Fruit fly (Drosophila melanogaster) whole organism, embryonic: ENCODE measurements around the gene Uba2.

ENCODE experiments used
- B-H2 ChIP-seq: fragments of 200-800 bp; sonication (Bioruptor generic); optimal IDR thresholded peaks from 2 replicates; lab custom pipeline; 2018; ENCODE audit warnings: missing biosample characterization, mild to moderate bottlenecking, missing genetic modification characterization
- CG1024 ChIP-seq: fragments of 200-800 bp; sonication (Bioruptor generic); IDR thresholded peaks from 2 replicates; pipeline ENCODE4 v1.3.6; 2022; ENCODE audit warnings: missing biosample characterization, missing genetic modification characterization
- CG10543 ChIP-seq: fragments of 200-800 bp; sonication (Bioruptor generic); optimal IDR thresholded peaks from 3 replicates; lab custom pipeline; 2017; ENCODE audit warnings: missing biosample characterization, mild to moderate bottlenecking, missing genetic modification characterization, moderate library complexity
- CG10979 ChIP-seq: fragments of 200-800 bp; sonication (Bioruptor generic); optimal IDR thresholded peaks from 2 replicates; lab custom pipeline; 2018; ENCODE audit warnings: missing biosample characterization, mild to moderate bottlenecking, missing genetic modification characterization, moderate library complexity
- CG11696 ChIP-seq: fragments of 200-800 bp; sonication (Bioruptor generic); IDR thresholded peaks from 2 replicates; pipeline ENCODE4 v1.3.6; 2022; ENCODE audit warnings: missing biosample characterization, missing genetic modification characterization
- CG12155 ChIP-seq: fragments of 200-800 bp; sonication (Bioruptor generic); optimal IDR thresholded peaks from 3 replicates; lab custom pipeline; 2016; ENCODE audit warnings: missing biosample characterization, missing genetic modification characterization
- CG12659 ChIP-seq: fragments of 200-800 bp; sonication (Bioruptor generic); optimal IDR thresholded peaks from 3 replicates; lab custom pipeline; 2017; ENCODE audit warnings: mild to moderate bottlenecking, missing biosample characterization, missing genetic modification reagents, missing genetic modification characterization
- CG14050 ChIP-seq: fragments of 200-800 bp; sonication (Bioruptor generic); IDR thresholded peaks from 3 replicates; pipeline ENCODE4 v1.3.6; 2022; ENCODE audit warnings: missing biosample characterization, missing genetic modification characterization
- CG15479 ChIP-seq: fragments of 200-800 bp; sonication (Bioruptor generic); optimal IDR thresholded peaks from 3 replicates; lab custom pipeline; 2019; ENCODE audit warnings: missing biosample characterization, mild to moderate bottlenecking, missing genetic modification characterization, moderate library complexity
- CG15514 ChIP-seq: fragments of 200-800 bp; sonication (Bioruptor generic); optimal IDR thresholded peaks from 3 replicates; lab custom pipeline; 2017; ENCODE audit warnings: missing biosample characterization, missing genetic modification characterization, mild to moderate bottlenecking, moderate library complexity, missing genetic modification reagents
- CG15696 ChIP-seq: fragments of 200-800 bp; sonication (Bioruptor generic); optimal IDR thresholded peaks from 2 replicates; lab custom pipeline; 2019; ENCODE audit warnings: missing biosample characterization, mild to moderate bottlenecking, missing genetic modification characterization, moderate library complexity
- CG1832 ChIP-seq: fragments of 200-800 bp; sonication (Bioruptor generic); optimal IDR thresholded peaks from 2 replicates; lab custom pipeline; 2017; ENCODE audit warnings: missing biosample characterization, mild to moderate bottlenecking, missing genetic modification characterization, inconsistent platforms
- CG32532 ChIP-seq: fragments of 200-800 bp; sonication (Bioruptor generic); IDR thresholded peaks from 2 replicates; pipeline ENCODE4 v1.3.6; 2022; ENCODE audit warnings: missing biosample characterization, missing genetic modification characterization
- CG4282 ChIP-seq: fragments of 200-800 bp; sonication (Bioruptor generic); optimal IDR thresholded peaks from 2 replicates; lab custom pipeline; 2016; ENCODE audit warnings: missing biosample characterization, missing genetic modification characterization
- CG4730 ChIP-seq: fragments of 200-800 bp; sonication (Bioruptor generic); IDR thresholded peaks from 2 replicates; pipeline ENCODE4 v1.3.6; 2022; ENCODE audit warnings: missing biosample characterization, missing genetic modification characterization
- CG4820 ChIP-seq: fragments of 200-800 bp; sonication (Bioruptor generic); optimal IDR thresholded peaks from 3 replicates; lab custom pipeline; 2016; ENCODE audit warnings: missing biosample characterization, missing genetic modification characterization
- CG6254 ChIP-seq: fragments of 200-800 bp; sonication (Bioruptor generic); optimal IDR thresholded peaks from 3 replicates; lab custom pipeline; 2017; ENCODE audit warnings: mild to moderate bottlenecking, missing biosample characterization, missing genetic modification reagents, missing genetic modification characterization
- CG6272 ChIP-seq: fragments of 200-800 bp; sonication (Bioruptor generic); IDR thresholded peaks from 2 replicates; pipeline ENCODE4 v1.3.6; 2022; ENCODE audit warnings: missing biosample characterization, missing genetic modification characterization
- CG8765 ChIP-seq: fragments of 200-800 bp; sonication (Bioruptor generic); IDR thresholded peaks from 2 replicates; pipeline ENCODE4 v1.3.6; 2022; ENCODE audit warnings: missing biosample characterization, missing genetic modification characterization
- Dfd ChIP-seq, 2 experiments: fragments of >200 bp; optimal IDR thresholded peaks; 2 replicates each; lab custom pipeline; 2017; ENCODE audit warnings: missing biosample characterization in 2 of 2, missing genetic modification characterization in 2 of 2
- E2f2 ChIP-seq: fragments of 200-800 bp; sonication (Bioruptor generic); IDR thresholded peaks from 2 replicates; pipeline ENCODE4 v1.3.6; 2022; ENCODE audit warnings: missing biosample characterization, missing genetic modification characterization
- HHEX ChIP-seq: fragments of 200-800 bp; sonication (Bioruptor generic); optimal IDR thresholded peaks from 3 replicates; lab custom pipeline; 2017; ENCODE audit warnings: missing biosample characterization, mild to moderate bottlenecking, missing genetic modification characterization, missing genetic modification reagents
- HLH3B ChIP-seq: fragments of 200-800 bp; sonication (Bioruptor generic); IDR thresholded peaks from 2 replicates; pipeline ENCODE4 v1.3.6; 2022; ENCODE audit warnings: missing biosample characterization, missing genetic modification characterization
- Hey ChIP-seq: fragments of 200-800 bp; sonication (Bioruptor generic); optimal IDR thresholded peaks from 3 replicates; lab custom pipeline; 2018; ENCODE audit warnings: missing biosample characterization, mild to moderate bottlenecking, missing genetic modification characterization
- Mrtf ChIP-seq: fragments of 200-800 bp; sonication (Bioruptor generic); IDR thresholded peaks from 3 replicates; pipeline ENCODE4 v1.3.6; 2022; ENCODE audit warnings: missing biosample characterization, missing genetic modification characterization
- NFAT ChIP-seq: fragments of 200-800 bp; sonication (Bioruptor generic); IDR thresholded peaks from 2 replicates; pipeline ENCODE4 v1.3.6; 2022; ENCODE audit warnings: missing biosample characterization, missing genetic modification characterization
- Oaz ChIP-seq: fragments of 200-800 bp; sonication (Bioruptor generic); IDR thresholded peaks from 2 replicates; pipeline ENCODE4 v1.3.6; 2022; ENCODE audit warnings: missing biosample characterization, missing genetic modification characterization
- Ssrp ChIP-seq: fragments of 200-800 bp; sonication (Bioruptor generic); optimal IDR thresholded peaks from 2 replicates; lab custom pipeline; 2018; ENCODE audit warnings: missing biosample characterization, mild to moderate bottlenecking, missing genetic modification characterization, moderate library complexity
- Xbp1 ChIP-seq: fragments of 200-800 bp; sonication (Bioruptor generic); optimal IDR thresholded peaks from 3 replicates; lab custom pipeline; 2016; ENCODE audit warnings: missing biosample characterization, mild to moderate bottlenecking, missing genetic modification characterization
- YL-1 ChIP-seq: fragments of 200-800 bp; sonication (Bioruptor generic); optimal IDR thresholded peaks from 3 replicates; lab custom pipeline; 2017; ENCODE audit warnings: missing biosample characterization, mild to moderate bottlenecking, missing genetic modification characterization
- ab ChIP-seq: fragments of 200-800 bp; sonication (Bioruptor generic); optimal IDR thresholded peaks from 2 replicates; lab custom pipeline; 2016; ENCODE audit warnings: missing biosample characterization, missing genetic modification characterization
- bab2 ChIP-seq: fragments of 200-800 bp; sonication (Bioruptor generic); optimal IDR thresholded peaks from 2 replicates; lab custom pipeline; 2016; ENCODE audit warnings: missing biosample characterization, missing genetic modification characterization
- cato ChIP-seq: fragments of 200-800 bp; sonication (Bioruptor generic); optimal IDR thresholded peaks from 2 replicates; lab custom pipeline; 2016; ENCODE audit warnings: missing biosample characterization, missing genetic modification characterization, borderline replicate concordance
- chn ChIP-seq: fragments of 200-800 bp; sonication (Bioruptor generic); optimal IDR thresholded peaks from 2 replicates; lab custom pipeline; 2016; ENCODE audit warnings: missing biosample characterization, missing genetic modification characterization
- croc ChIP-seq: fragments of 200-800 bp; sonication (Bioruptor generic); conservative IDR thresholded peaks from 3 replicates; pipeline ENCODE4 v1.3.6; 2022; ENCODE audit warnings: missing biosample characterization, missing genetic modification characterization
- dm ChIP-seq: fragments of 200-800 bp; sonication (Bioruptor generic); optimal IDR thresholded peaks from 3 replicates; lab custom pipeline; 2016; ENCODE audit warnings: missing biosample characterization, missing genetic modification characterization
- emc ChIP-seq: fragments of 200-800 bp; sonication (Bioruptor generic); optimal IDR thresholded peaks from 2 replicates; lab custom pipeline; 2016; ENCODE audit warnings: missing biosample characterization, missing genetic modification characterization
- esg ChIP-seq: fragments of 200-800 bp; sonication (Bioruptor generic); conservative IDR thresholded peaks from 2 replicates; pipeline ENCODE4 v1.3.6; 2022; ENCODE audit warnings: missing biosample characterization, missing genetic modification characterization
- eyg ChIP-seq: fragments of 200-800 bp; sonication (Bioruptor generic); optimal IDR thresholded peaks from 3 replicates; lab custom pipeline; 2016; ENCODE audit warnings: missing biosample characterization, missing genetic modification characterization
- fd64A ChIP-seq: fragments of 200-800 bp; sonication (Bioruptor generic); optimal IDR thresholded peaks from 3 replicates; lab custom pipeline; 2018; ENCODE audit warnings: missing biosample characterization, mild to moderate bottlenecking, missing genetic modification characterization
- ftz-f1 ChIP-seq: fragments of 200-800 bp; sonication (Bioruptor generic); optimal IDR thresholded peaks from 2 replicates; lab custom pipeline; 2016; ENCODE audit warnings: missing biosample characterization, missing genetic modification characterization
- grau ChIP-seq: fragments of 200-800 bp; optimal IDR thresholded peaks from 3 replicates; lab custom pipeline; 2019; ENCODE audit warnings: missing biosample characterization, mild to moderate bottlenecking, missing genetic modification characterization, moderate library complexity
- mld ChIP-seq: fragments of 200-800 bp; sonication (Bioruptor generic); IDR thresholded peaks from 3 replicates; pipeline ENCODE4 v1.3.6; 2022; ENCODE audit warnings: missing biosample characterization, missing genetic modification characterization; ENCODE audit not compliant: partially characterized antibody
- oc ChIP-seq: fragments of 200-800 bp; sonication (Bioruptor generic); optimal IDR thresholded peaks from 2 replicates; lab custom pipeline; 2018; ENCODE audit warnings: missing biosample characterization, mild to moderate bottlenecking, missing genetic modification characterization, moderate library complexity
- pan ChIP-seq, 4 experiments: fragments of >200 bp in 3 of 4; fragments of 200-800 bp in 1 of 4; sonication (Bioruptor generic) in 1 of 4; optimal IDR thresholded peaks in 3 of 4; IDR thresholded peaks in 1 of 4; 2 replicates each; pipeline versions ENCODE4 v1.3.6 to Lab custom; 2017 to 2022; ENCODE audit warnings: missing biosample characterization in 2 of 4, missing genetic modification characterization in 2 of 4, mixed read lengths in 1 of 4
- slou ChIP-seq: fragments of 200-800 bp; sonication (Bioruptor generic); optimal IDR thresholded peaks from 3 replicates; lab custom pipeline; 2016; ENCODE audit warnings: missing biosample characterization, missing genetic modification characterization
- slp2 ChIP-seq: fragments of 200-800 bp; sonication (Bioruptor generic); optimal IDR thresholded peaks from 2 replicates; lab custom pipeline; 2016; ENCODE audit warnings: missing biosample characterization, missing genetic modification characterization
- stwl ChIP-seq: fragments of 200-800 bp; sonication (Bioruptor generic); optimal IDR thresholded peaks from 3 replicates; lab custom pipeline; 2018; ENCODE audit warnings: missing biosample characterization, mild to moderate bottlenecking, missing genetic modification characterization, moderate library complexity
- trh ChIP-seq: fragments of 200-800 bp; sonication (Bioruptor generic); optimal IDR thresholded peaks from 2 replicates; lab custom pipeline; 2016; ENCODE audit warnings: missing biosample characterization, missing genetic modification characterization
- unc-4 ChIP-seq: fragments of 200-800 bp; sonication (Bioruptor generic); IDR thresholded peaks from 2 replicates; pipeline ENCODE4 v1.3.6; 2022; ENCODE audit warnings: missing biosample characterization, missing genetic modification characterization; ENCODE audit not compliant: partially characterized antibody
- vvl ChIP-seq: fragments of 200-800 bp; sonication (Bioruptor generic); IDR thresholded peaks from 2 replicates; pipeline ENCODE4 v1.3.6; 2022; ENCODE audit warnings: missing biosample characterization, missing genetic modification characterization

Gene Uba2

dm6 chr3L:8094652-8095129 is 32.9 kb downstream of the Uba2 start (continued):
- TF ChIP-seq CG1832 (GFP tag; lab: Kevin White, UChicago) (no peak), E2f2 (no peak), fd64A (no peak), vvl (GFP tag; lab: Robert Waterston, UW) (no peak), CG10543 (peak; percentile 68), Hey (tag; lab: Kevin White, UChicago) (no peak), Xbp1 (no peak), Oaz (GFP tag; lab: Robert Waterston, UW) (no peak), esg (GFP tag; lab: Robert Waterston, UW) (no peak), unc-4 (GFP tag; lab: Robert Waterston, UW) (no peak), CG4820 (GFP tag; lab: Kevin White, UChicago) (no peak), slp2 (GFP tag; lab: Kevin White, UChicago) (no peak), CG6272 (no peak), Ssrp (tag; lab: Kevin White, UChicago) (no peak), bab2 (GFP tag; lab: Kevin White, UChicago) (no peak), NFAT (GFP tag; lab: Robert Waterston, UW) (peak; percentile 45; the same call in 1 of the 2 replicates), CG14050 (GFP tag; lab: Robert Waterston, UW) (no peak), CG4282 (GFP tag; lab: Kevin White, UChicago) (no peak), Dfd (GFP tag; optimal IDR thresholded peaks at IDR 0.05; lab: Kevin White, UChicago) (no peak), slou (GFP tag; lab: Kevin White, UChicago) (no peak), ab (GFP tag; lab: Kevin White, UChicago) (no peak), CG4730 (GFP tag; lab: Robert Waterston, UW) (no peak), HLH3B (GFP tag; lab: Robert Waterston, UW) (no peak), dm (GFP tag; lab: Kevin White, UChicago) (no peak), Mrtf (GFP tag; lab: Robert Waterston, UW) (no peak), YL-1 (no peak), CG12659 (GFP tag; lab: Kevin White, UChicago) (peak; percentile 2), mld (GFP tag; lab: Robert Waterston, UW) (no peak), CG6254 (no peak), CG10979 (tag; lab: Kevin White, UChicago) (no peak), CG15479 (GFP tag; lab: Kevin White, UChicago) (no peak), CG11696 (GFP tag; lab: Robert Waterston, UW) (no peak), eyg (no peak), CG32532 (GFP tag; lab: Robert Waterston, UW) (peak; percentile 64), trh (GFP tag; lab: Kevin White, UChicago) (no peak), CG15696 (tag; lab: Kevin White, UChicago) (no peak), CG15514 (GFP tag; lab: Kevin White, UChicago) (peak; percentile 12), CG12155 (GFP tag; lab: Kevin White, UChicago) (no peak), cato (GFP tag; lab: Kevin White, UChicago) (no peak), stwl (tag; lab: Kevin White, UChicago) (no peak), emc (GFP tag; lab: Kevin White, UChicago) (no peak), CG1024 (GFP tag; lab: Robert Waterston, UW) (no peak), chn (GFP tag; lab: Kevin White, UChicago) (no peak), HHEX (GFP tag; lab: Kevin White, UChicago) (no peak), B-H2 (GFP tag; lab: Kevin White, UChicago) (no peak), croc (GFP tag; lab: Robert Waterston, UW) (no peak), CG8765 (GFP tag; lab: Robert Waterston, UW) (no peak), ftz-f1 (no peak), oc (tag; lab: Kevin White, UChicago) (no peak), grau (tag; lab: Kevin White, UChicago) (peak; percentile 59), pan (optimal IDR thresholded peaks at IDR 0.05; lab: Kevin White, UChicago) (no peak), pan (GFP tag; optimal IDR thresholded peaks at IDR 0.05 in 1 of 2, IDR thresholded peaks at IDR 0.05 in 1 of 2) (peak in 1 of 2 experiments; percentile 46)
